Fruit fly (Drosophila melanogaster) ovary, adult (tissue): ENCODE measurements around the gene SWIP.

Experiments used
- CG17801 ChIP-seq: fragments of 200-800 bp; optimal IDR thresholded peaks from 2 replicates; lab custom pipeline; 2019; ENCODE audit warnings: missing biosample characterization, mild to moderate bottlenecking, missing genetic modification characterization, moderate library complexity; ENCODE audit not compliant: partially characterized antibody

SWIP gene

dm6 chrX:16330659-16331058 lies 17.1 kb downstream of the SWIP start, which contains the start of gene CG9919:
Gene CG9919 (minus strand): TSS chrX:16330759.
- TF ChIP-seq CG17801 (GFP tag; lab: Kevin White, UChicago): no peak

- TF ChIP-seq CG17801 (GFP tag; lab: Kevin White, UChicago): no peak
Measured at dm6 chrX:16331562-16332233, 18.2 kb downstream of the SWIP start.

dm6 chrX:16332615-16333288 lies 19.2 kb downstream of the SWIP start:
- TF ChIP-seq CG17801 (GFP tag; lab: Kevin White, UChicago): peak; percentile 93

dm6 chrX:16333434-16334141 lies 20.1 kb downstream of the SWIP start, which contains the start of the genes CG9921 and Dsp1:
Gene CG9921 (minus strand): TSS chrX:16333600.
Gene Dsp1 (plus strand): TSS chrX:16333612.
- TF ChIP-seq CG17801 (GFP tag; lab: Kevin White, UChicago): peak; percentile 55

- no peak for TF ChIP-seq CG17801 (GFP tag; lab: Kevin White, UChicago)
Measured at dm6 chrX:16334251-16334860, 20.8 kb downstream of the SWIP start.

dm6 chrX:16335107-16335642 lies 21.7 kb downstream of the SWIP start:
- TF ChIP-seq CG17801 (GFP tag; lab: Kevin White, UChicago): peak; percentile 66

- no peak for TF ChIP-seq CG17801 (GFP tag; lab: Kevin White, UChicago)
Measured at dm6 chrX:16350062-16350461, 36.6 kb downstream of the SWIP start, which contains the start of gene sl. Gene sl (plus strand): TSS chrX:16350315.

dm6 chrX:16358670-16359320 lies 45.3 kb downstream of the SWIP start, which contains the start of the genes U2af50 and PIG-Q:
Gene U2af50 (minus strand): TSS chrX:16359039.
Gene PIG-Q (plus strand): TSS chrX:16359143.
- TF ChIP-seq CG17801 (GFP tag; lab: Kevin White, UChicago): peak; percentile 94

dm6 chrX:16361306-16361705 lies 47.8 kb downstream of the SWIP start, which contains the start of gene nonA:
Gene nonA (plus strand): TSS chrX:16361569.
- TF ChIP-seq CG17801 (GFP tag; lab: Kevin White, UChicago): no peak
